Worm (Caenorhabditis elegans): ENCODE data around the gene C44B7.5.

The C44B7.5 gene

ce11 chrII:6831531-6832201 is 40.7 kb downstream of the C44B7.5 start (continued):
- TF ChIP-seq ZK546.5 (tag; optimal IDR thresholded peaks at IDR 0.05) (no peak), gei-8 (GFP tag; optimal IDR thresholded peaks at IDR 0.05) (no peak), nhr-42 (GFP tag; IDR thresholded peaks at IDR 0.05) (no peak), arid-1 (GFP tag; conservative IDR thresholded peaks at IDR 0.05) (no peak), snpc-1.2 (GFP tag; IDR thresholded peaks at IDR 0.05) (no peak), saeg-2 (GFP tag; IDR thresholded peaks at IDR 0.05) (no peak), aly-2 (tag; optimal IDR thresholded peaks at IDR 0.05) (no peak), Y105C5A.15 (GFP tag; IDR thresholded peaks at IDR 0.05) (no peak), aha-1 (tag) (peak; percentile 93), lin-13 (GFP tag; optimal IDR thresholded peaks at IDR 0.05) (no peak), pqm-1 (tag; optimal IDR thresholded peaks at IDR 0.05) (no peak), mep-1 (tag; optimal IDR thresholded peaks at IDR 0.05) (no peak), hif-1 (tag; optimal IDR thresholded peaks at IDR 0.05) (no peak), ceh-20 (GFP tag; IDR thresholded peaks at IDR 0.05) (no peak), nhr-28 (tag; optimal IDR thresholded peaks at IDR 0.05) (peak; percentile 19), zip-11 (GFP tag; IDR thresholded peaks at IDR 0.05) (no peak), set-16 (GFP tag; IDR thresholded peaks at IDR 0.05) (no peak), spr-3 (GFP tag; optimal IDR thresholded peaks at IDR 0.05) (no peak), unc-130 (GFP tag; optimal IDR thresholded peaks at IDR 0.05) (no peak), egl-43 (GFP tag; IDR thresholded peaks at IDR 0.05) (no peak), mes-2 (tag; optimal IDR thresholded peaks at IDR 0.05; ENCODE audit: poor library complexity, severe bottlenecking) (peak; percentile 9), lin-15B (tag; optimal IDR thresholded peaks at IDR 0.05) (no peak), ces-1 (GFP tag; optimal IDR thresholded peaks at IDR 0.05) (no peak), mdl-1 (tag; optimal IDR thresholded peaks at IDR 0.05) (no peak), skn-1 (tag; optimal IDR thresholded peaks at IDR 0.05) (no peak), unc-62 (GFP tag; optimal IDR thresholded peaks at IDR 0.05 in 1 of 2) (peak in 1 of 2 experiments; percentile 16), unc-62 (tag; optimal IDR thresholded peaks at IDR 0.05) (no peak), nhr-77 (tag; optimal IDR thresholded peaks at IDR 0.05) (no peak), attf-4 (tag; optimal IDR thresholded peaks at IDR 0.05) (no peak), ceh-44 (GFP tag; IDR thresholded peaks at IDR 0.05) (no peak), R02D3.7 (tag; optimal IDR thresholded peaks at IDR 0.05) (no peak), mdt-29 (GFP tag; IDR thresholded peaks at IDR 0.05) (no peak)

- TF ChIP-seq mes-2 (tag; optimal IDR thresholded peaks at IDR 0.05; ENCODE audit: poor library complexity, severe bottlenecking) (peak; percentile 20), zfp-3 (GFP tag; conservative IDR thresholded peaks at IDR 0.05) (no peak), aha-1 (tag) (peak; percentile 8)
Observed at ce11 chrII:6830923-6831322, 41.5 kb downstream of the C44B7.5 start.

ce11 chrII:6830012-6830411 is 42.4 kb downstream of the C44B7.5 start:
- TF ChIP-seq nhr-11 (tag; optimal IDR thresholded peaks at IDR 0.05) = no peak
- no peak for TF ChIP-seq F44E2.7 (GFP tag; IDR thresholded peaks at IDR 0.05)
- peak; percentile 51 for TF ChIP-seq hlh-11 (tag; optimal IDR thresholded peaks at IDR 0.05)
- peak; percentile 92 for TF ChIP-seq aha-1 (tag)
- peak; percentile 49 for TF ChIP-seq mxl-3 (GFP tag; optimal IDR thresholded peaks at IDR 0.05)
- TF ChIP-seq mep-1 (tag; optimal IDR thresholded peaks at IDR 0.05) = peak; percentile 6
- no peak for TF ChIP-seq hmg-1.1 (GFP tag; IDR thresholded peaks at IDR 0.05)
- TF ChIP-seq nhr-10 (tag; optimal IDR thresholded peaks at IDR 0.05) = no peak
- TF ChIP-seq hlh-30 (tag; optimal IDR thresholded peaks at IDR 0.05; ENCODE audit: insufficient read depth) = peak; percentile 83
- TF ChIP-seq zip-11 (GFP tag; IDR thresholded peaks at IDR 0.05) = no peak
- TF ChIP-seq T26A8.4 (GFP tag; IDR thresholded peaks at IDR 0.05) = no peak
- TF ChIP-seq unc-62 (GFP tag; optimal IDR thresholded peaks at IDR 0.05 in 1 of 2) = peak in 1 of 2 experiments; percentile 99
- no peak for TF ChIP-seq unc-62 (tag; optimal IDR thresholded peaks at IDR 0.05)
- TF ChIP-seq daf-8 (GFP tag; IDR thresholded peaks at IDR 0.05) = no peak
- peak in 1 of 2 experiments; percentile 32 for TF ChIP-seq mdl-1 (tag; optimal IDR thresholded peaks at IDR 0.05)
- peak; percentile 22 for TF ChIP-seq dve-1 (tag; optimal IDR thresholded peaks at IDR 0.05; ENCODE audit: insufficient read depth)
- TF ChIP-seq mxl-2 (GFP tag; conservative IDR thresholded peaks at IDR 0.05) = no peak
- TF ChIP-seq nhr-28 (tag; optimal IDR thresholded peaks at IDR 0.05) = peak; percentile 38
- no peak for TF ChIP-seq fos-1 (tag; optimal IDR thresholded peaks at IDR 0.05)
- TF ChIP-seq fkh-10 (GFP tag; optimal IDR thresholded peaks at IDR 0.05) = no peak
